Worm (Caenorhabditis elegans) whole organism, young adult: ENCODE measurements around the gene picc-1.

Experiments used
- C06A6.2 ChIP-seq: fragments of 200-800 bp; sonication (Bioruptor generic); conservative IDR thresholded peaks from 2 replicates; pipeline ENCODE4 v1.3.6; 2022; ENCODE audit warnings: missing genetic modification characterization, missing compliant biosample characterization
- C17E4.6 ChIP-seq: fragments of 200-800 bp; sonication (Bioruptor generic); IDR thresholded peaks from 2 replicates; pipeline ENCODE4 v1.3.6; 2022; ENCODE audit warnings: missing genetic modification reagents, missing genetic modification characterization, missing compliant biosample characterization
- F22D6.2 ChIP-seq: sonication (generic microtip); optimal IDR thresholded peaks from 2 replicates; lab custom pipeline; 2016; ENCODE audit warnings: mild to moderate bottlenecking, missing genetic modification characterization, missing compliant biosample characterization
- F49E8.2 ChIP-seq: sonication (generic microtip); optimal IDR thresholded peaks from 3 replicates; lab custom pipeline; 2017; ENCODE audit warnings: missing genetic modification characterization, mild to moderate bottlenecking, missing compliant biosample characterization, antibody characterized with exemption, moderate library complexity; ENCODE audit not compliant: insufficient read depth
- F52B5.7 ChIP-seq: sonication (generic microtip); optimal IDR thresholded peaks from 2 replicates; lab custom pipeline; 2016; ENCODE audit warnings: mild to moderate bottlenecking, missing genetic modification characterization, missing compliant biosample characterization
- T26A5.8 ChIP-seq: sonication (generic microtip); optimal IDR thresholded peaks from 2 replicates; lab custom pipeline; 2016; ENCODE audit warnings: missing genetic modification characterization, missing compliant biosample characterization
- Y53F4B.3 ChIP-seq: fragments of 200-800 bp; sonication (Bioruptor generic); IDR thresholded peaks from 2 replicates; pipeline ENCODE4 v1.3.6; 2022; ENCODE audit warnings: missing genetic modification reagents, missing genetic modification characterization, missing compliant biosample characterization
- Y53G8AR.9 ChIP-seq: fragments of 200-800 bp; sonication (Bioruptor generic); conservative IDR thresholded peaks from 2 replicates; pipeline ENCODE4 v1.3.6; 2022; ENCODE audit warnings: missing genetic modification reagents, missing genetic modification characterization, missing compliant biosample characterization
- aptf-2 ChIP-seq: fragments of 200-800 bp; sonication (Bioruptor generic); conservative IDR thresholded peaks from 2 replicates; pipeline ENCODE4 v1.3.6; 2022; ENCODE audit warnings: missing genetic modification reagents, missing genetic modification characterization, missing compliant biosample characterization
- aptf-3 ChIP-seq: fragments of 200-800 bp; sonication (Bioruptor generic); IDR thresholded peaks from 2 replicates; pipeline ENCODE4 v1.3.6; 2022; ENCODE audit warnings: missing genetic modification characterization, missing compliant biosample characterization
- attf-3 ChIP-seq: fragments of 200-800 bp; sonication (Bioruptor generic); conservative IDR thresholded peaks from 2 replicates; pipeline ENCODE4 v1.3.6; 2022; ENCODE audit warnings: missing genetic modification reagents, missing genetic modification characterization, missing compliant biosample characterization
- ceh-100 ChIP-seq: fragments of 200-800 bp; sonication (Bioruptor generic); IDR thresholded peaks from 2 replicates; pipeline ENCODE4 v1.3.6; 2022; ENCODE audit warnings: missing genetic modification reagents, missing genetic modification characterization, missing compliant biosample characterization
- ceh-27 ChIP-seq: fragments of 200-800 bp; sonication (Bioruptor generic); optimal IDR thresholded peaks from 2 replicates; lab custom pipeline; 2018; ENCODE audit warnings: mild to moderate bottlenecking, missing genetic modification characterization, moderate library complexity, missing compliant biosample characterization
- ceh-79 ChIP-seq: sonication (generic microtip); optimal IDR thresholded peaks from 2 replicates; lab custom pipeline; 2017; ENCODE audit warnings: mild to moderate bottlenecking, missing genetic modification characterization, missing compliant biosample characterization
- chd-7 ChIP-seq: sonication (generic microtip); optimal IDR thresholded peaks from 2 replicates; lab custom pipeline; 2016; ENCODE audit warnings: mild to moderate bottlenecking, missing genetic modification characterization, moderate library complexity, missing compliant biosample characterization
- efl-1 ChIP-seq: fragments of 150-350 bp; optimal IDR thresholded peaks from 2 replicates; lab custom pipeline; 2014; ENCODE audit warnings: missing biosample characterization, missing genetic modification reagents, missing genetic modification characterization
- egl-18 ChIP-seq: fragments of 200-800 bp; sonication (Bioruptor generic); IDR thresholded peaks from 2 replicates; pipeline ENCODE4 v1.3.6; 2022; ENCODE audit warnings: missing genetic modification reagents, missing genetic modification characterization, missing compliant biosample characterization
- egrh-3 ChIP-seq: fragments of 200-800 bp; sonication (Bioruptor generic); IDR thresholded peaks from 2 replicates; pipeline ENCODE4 v1.3.6; 2022; ENCODE audit warnings: missing genetic modification reagents, missing genetic modification characterization, missing compliant biosample characterization
- gei-17 ChIP-seq: fragments of 200-800 bp; sonication (Bioruptor generic); optimal IDR thresholded peaks from 2 replicates; lab custom pipeline; 2018; ENCODE audit warnings: mild to moderate bottlenecking, missing genetic modification characterization, missing compliant biosample characterization
- hlh-12 ChIP-seq: sonication (generic microtip); optimal IDR thresholded peaks from 2 replicates; lab custom pipeline; 2016; ENCODE audit warnings: missing genetic modification characterization, missing compliant biosample characterization
- hlh-26 ChIP-seq: fragments of 200-800 bp; sonication (Bioruptor generic); conservative IDR thresholded peaks from 2 replicates; pipeline ENCODE4 v1.3.6; 2022; ENCODE audit warnings: missing genetic modification reagents, missing genetic modification characterization, missing compliant biosample characterization
- hmg-1.2 ChIP-seq: fragments of 200-800 bp; sonication (Bioruptor generic); IDR thresholded peaks from 2 replicates; pipeline ENCODE4 v1.3.6; 2022; ENCODE audit warnings: missing genetic modification reagents, missing genetic modification characterization, missing compliant biosample characterization
- hsf-1 ChIP-seq: fragments of 200-800 bp; sonication (Bioruptor generic); IDR thresholded peaks from 2 replicates; pipeline ENCODE4 v1.3.6; 2022; ENCODE audit warnings: missing genetic modification reagents, missing genetic modification characterization, missing compliant biosample characterization
- lin-26 ChIP-seq: fragments of 200-800 bp; sonication (Bioruptor generic); IDR thresholded peaks from 2 replicates; pipeline ENCODE4 v1.3.6; 2022; ENCODE audit warnings: missing genetic modification reagents, missing genetic modification characterization, missing compliant biosample characterization
- lsl-1 ChIP-seq: fragments of 200-800 bp; sonication (Bioruptor generic); optimal IDR thresholded peaks from 2 replicates; lab custom pipeline; 2018; ENCODE audit warnings: mild to moderate bottlenecking, missing genetic modification characterization, moderate library complexity, missing compliant biosample characterization
- lsy-27 ChIP-seq: sonication (generic microtip); optimal IDR thresholded peaks from 2 replicates; lab custom pipeline; 2017; ENCODE audit warnings: missing genetic modification characterization, mild to moderate bottlenecking, missing compliant biosample characterization, antibody characterized with exemption, missing genotype, borderline replicate concordance; ENCODE audit not compliant: insufficient read depth
- madf-6 ChIP-seq: fragments of 200-800 bp; sonication (Bioruptor generic); IDR thresholded peaks from 2 replicates; pipeline ENCODE4 v1.3.6; 2022; ENCODE audit warnings: missing genetic modification reagents, missing genetic modification characterization, missing compliant biosample characterization
- pha-4 ChIP-seq: fragments of 150-350 bp; sonication (generic microtip); optimal IDR thresholded peaks from 2 replicates; lab custom pipeline; 2014; ENCODE audit warnings: missing biosample characterization, missing genetic modification reagents, missing genetic modification characterization
- rec-8 ChIP-seq, 2 experiments: sonication (generic microtip); optimal IDR thresholded peaks; 2 replicates each; lab custom pipeline; 2016; ENCODE audit warnings: mild to moderate bottlenecking in 2 of 2, missing genetic modification characterization in 2 of 2, missing genetic modification reagents in 2 of 2, missing genotype in 2 of 2, missing biosample characterization in 1 of 2, missing compliant biosample characterization in 1 of 2, moderate library complexity in 1 of 2
- sdz-38 ChIP-seq: sonication (generic microtip); optimal IDR thresholded peaks from 2 replicates; lab custom pipeline; 2016; ENCODE audit warnings: missing genotype, missing genetic modification characterization, missing compliant biosample characterization
- somi-1 ChIP-seq: fragments of 200-800 bp; sonication (Bioruptor generic); optimal IDR thresholded peaks from 2 replicates; lab custom pipeline; 2018; ENCODE audit warnings: mild to moderate bottlenecking, missing genetic modification characterization, missing compliant biosample characterization
- tbx-9 ChIP-seq: sonication (generic microtip); optimal IDR thresholded peaks from 2 replicates; lab custom pipeline; 2016; ENCODE audit warnings: borderline replicate concordance, missing genetic modification characterization, inconsistent platforms, missing compliant biosample characterization
- unc-130 ChIP-seq: sonication (generic microtip); optimal IDR thresholded peaks from 2 replicates; lab custom pipeline; 2016; ENCODE audit warnings: missing genetic modification reagents, missing genetic modification characterization, missing compliant biosample characterization
- zfh-2 ChIP-seq: fragments of 200-800 bp; sonication (Bioruptor generic); conservative IDR thresholded peaks from 2 replicates; pipeline ENCODE4 v1.3.6; 2022; ENCODE audit warnings: missing genetic modification reagents, missing genetic modification characterization, missing compliant biosample characterization
- ztf-28 ChIP-seq: fragments of 200-800 bp; sonication (Bioruptor generic); IDR thresholded peaks from 2 replicates; pipeline ENCODE4 v1.3.6; 2022; ENCODE audit warnings: missing genetic modification reagents, missing genetic modification characterization, missing compliant biosample characterization

Gene picc-1

DNA sequence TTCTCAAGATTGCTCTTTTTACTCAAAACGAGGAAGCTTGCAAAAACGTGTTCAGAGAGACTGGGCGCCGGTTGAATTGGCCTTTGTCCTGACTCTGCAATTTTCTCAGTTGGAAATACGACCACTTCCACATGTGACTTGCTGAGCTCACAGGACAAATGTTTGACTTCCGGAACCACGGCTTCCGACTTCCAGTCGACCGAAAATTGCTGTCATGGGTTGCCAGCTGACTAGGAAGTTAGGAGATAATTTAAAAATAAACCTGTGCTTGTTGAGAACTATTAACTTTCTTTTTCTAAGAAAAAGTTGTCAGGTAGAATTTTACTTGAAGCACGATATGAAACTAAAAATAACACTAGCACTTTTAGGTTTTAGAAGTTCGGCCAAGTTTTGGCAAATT lies 12.8 kb downstream of the picc-1 start:
- TF ChIP-seq F22D6.2 (tag; lab: Kevin White, UChicago) (no peak), lin-26 (GFP tag; lab: Robert Waterston, UW) (no peak), T26A5.8 (tag; lab: Kevin White, UChicago) (no peak), hlh-12 (tag; lab: Kevin White, UChicago) (no peak)

DNA sequence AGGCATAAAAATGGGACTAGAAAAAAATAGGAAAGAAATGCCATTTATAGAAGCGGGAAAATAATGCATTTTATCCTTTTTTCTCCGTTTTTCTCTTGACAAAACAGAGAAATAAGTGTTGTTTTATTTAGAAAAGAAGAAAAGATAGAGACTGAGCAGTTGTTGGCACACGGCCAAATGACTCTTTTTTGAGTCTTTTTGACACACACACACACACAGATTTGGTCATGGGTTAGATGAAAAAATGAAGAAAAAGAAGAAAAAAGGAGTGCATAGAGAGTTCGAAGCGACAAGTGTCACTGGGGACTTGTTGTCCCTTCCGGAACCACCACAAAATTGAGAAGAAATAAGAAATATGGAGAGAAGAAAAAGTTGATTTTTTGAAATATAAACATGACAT lies 14.7 kb downstream of the picc-1 start:
- TF ChIP-seq pha-4 = no peak

DNA sequence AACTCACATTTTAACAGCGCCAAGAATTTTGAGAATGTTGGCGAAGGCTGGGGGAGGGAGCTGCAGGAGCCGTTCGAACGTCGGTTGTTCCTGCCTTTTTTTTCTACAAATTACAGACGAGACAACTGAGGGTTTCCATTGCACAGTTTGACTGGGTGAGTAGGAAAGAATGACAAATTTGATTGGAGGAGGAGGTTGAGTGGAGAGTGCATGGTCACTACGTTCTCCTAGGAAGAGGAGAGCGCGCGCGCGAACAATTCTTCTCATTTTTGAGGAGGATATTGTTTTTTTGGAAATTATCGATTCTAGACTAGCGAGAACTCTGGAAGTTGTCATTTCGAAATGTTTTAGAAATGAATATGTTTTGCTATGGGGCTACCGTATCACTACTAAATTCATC lies 15.9 kb downstream of the picc-1 start, which contains the start of gene dhs-17:
TSS of gene dhs-17 (minus strand) at position 101 of the 400 bp plus-strand sequence.
- TF ChIP-seq aptf-2 (GFP tag; lab: Robert Waterston, UW) (peak; percentile 79; the same call in 1 of the 2 replicates), Y53G8AR.9 (GFP tag; lab: Robert Waterston, UW) (no peak), madf-6 (peak; percentile 45; the same call in 1 of the 2 replicates), C06A6.2 (GFP tag; lab: Robert Waterston, UW) (no peak)

DNA sequence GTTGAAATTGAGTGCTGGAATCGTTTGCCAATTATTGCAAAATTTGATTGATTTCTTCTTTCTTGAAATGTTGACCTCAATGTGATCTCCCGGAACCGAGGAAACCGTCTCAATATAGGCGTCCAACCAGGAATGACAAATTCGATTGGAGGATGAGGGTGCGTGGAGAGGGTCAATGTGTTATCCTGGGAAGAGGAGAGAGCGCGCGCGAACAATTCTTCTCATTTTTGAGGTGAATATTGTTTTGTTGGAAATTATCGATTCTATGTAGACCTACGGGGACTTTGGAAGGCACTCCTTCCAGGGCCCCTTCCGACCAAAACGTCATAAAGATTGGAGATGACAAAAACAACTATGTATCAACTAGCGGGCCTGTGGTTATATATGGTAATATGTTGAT lies 17.8 kb downstream of the picc-1 start:
- no peak for TF ChIP-seq ceh-100 (GFP tag; lab: Robert Waterston, UW)
- TF ChIP-seq lsy-27 (tag; lab: Kevin White, UChicago) = no peak
- TF ChIP-seq aptf-3 (GFP tag; lab: Robert Waterston, UW) = peak; percentile 69; the same call in 1 of the 2 replicates
- TF ChIP-seq hsf-1 (GFP tag; lab: Robert Waterston, UW) = no peak
- TF ChIP-seq efl-1 = peak; percentile 42
- TF ChIP-seq madf-6 = peak; percentile 66; the same call in 1 of the 2 replicates
- TF ChIP-seq aptf-2 (GFP tag; lab: Robert Waterston, UW) = peak; percentile 95
- no peak for TF ChIP-seq unc-130
- TF ChIP-seq egl-18 = no peak
- TF ChIP-seq ceh-27 = no peak

DNA sequence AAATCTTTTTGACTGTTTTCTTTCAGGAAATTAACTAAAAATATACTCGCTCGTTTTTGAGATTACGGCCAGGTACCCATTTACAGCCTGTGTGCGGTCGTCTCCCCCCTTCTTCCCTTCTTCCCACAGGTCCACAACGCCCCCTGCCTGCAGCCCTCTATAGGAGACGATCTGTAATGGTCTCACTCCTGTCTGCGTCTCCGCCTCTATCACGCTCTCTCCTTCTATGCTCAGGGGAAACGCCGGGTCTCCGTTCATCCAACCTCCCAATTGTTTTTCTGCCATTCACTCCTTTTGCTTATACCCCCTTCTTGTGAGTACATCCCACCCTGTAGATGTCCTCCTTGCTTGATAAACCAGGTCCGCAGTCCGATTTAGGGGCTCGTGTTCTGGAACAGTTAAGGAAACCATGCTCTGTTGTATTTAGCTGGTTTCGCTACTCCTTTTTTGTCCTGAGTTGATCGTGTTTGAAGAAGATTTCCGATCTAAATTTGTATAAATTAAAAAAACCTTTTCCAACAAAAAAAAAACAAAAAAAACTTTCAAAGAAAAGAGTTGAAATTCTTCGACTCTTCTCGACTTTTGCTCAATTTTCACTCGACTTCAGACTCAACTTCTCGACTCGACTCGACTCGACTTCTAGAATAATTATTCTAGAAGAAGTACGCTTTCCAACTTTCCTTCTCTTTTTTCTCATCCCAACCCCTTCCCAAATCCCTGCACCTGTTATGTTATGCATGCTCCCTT lies 19.8 kb downstream of the picc-1 start, which contains the start of gene F29G9.1:
TSS of gene F29G9.1 (plus strand) at position 697 of the 747 bp plus-strand sequence.
- peak; percentile 74 for TF ChIP-seq hmg-1.2 (GFP tag; lab: Robert Waterston, UW)
- TF ChIP-seq aptf-3 (GFP tag; lab: Robert Waterston, UW) = 0 out of 2 replicates have a peak, but pooled peaks have one; percentile 25
- 0 out of 2 replicates have a peak, but pooled peaks have one; percentile 20 for TF ChIP-seq lin-26 (GFP tag; lab: Robert Waterston, UW)
- TF ChIP-seq zfh-2 (GFP tag; lab: Robert Waterston, UW) = 0 out of 2 replicates have a peak, but pooled peaks have one; percentile 28
- peak; percentile 97 for TF ChIP-seq aptf-2 (GFP tag; lab: Robert Waterston, UW)
- TF ChIP-seq, all 124 proteins: peak for 5; not testable (repeated sequence) for 119

DNA sequence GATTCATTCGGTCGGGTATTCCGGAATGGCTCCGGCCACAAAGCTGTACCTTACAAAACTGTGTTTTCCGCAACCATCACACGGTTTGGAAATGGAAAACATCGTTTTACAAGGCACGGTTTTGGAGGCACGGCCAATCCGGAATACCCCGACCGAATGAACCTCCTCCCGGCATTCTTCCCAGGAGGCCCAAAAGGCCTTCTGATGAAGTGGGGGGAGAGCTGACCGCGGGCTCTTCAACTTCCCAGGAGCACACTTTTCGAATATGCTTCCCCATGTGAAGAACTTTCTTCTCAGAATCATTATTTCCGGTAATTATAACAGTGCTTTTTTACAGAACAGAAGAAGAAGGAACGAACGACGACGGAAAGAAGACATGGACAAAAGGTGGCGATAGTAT lies 21.1 kb downstream of the picc-1 start:
- peak; percentile 82 for TF ChIP-seq aptf-2 (GFP tag; lab: Robert Waterston, UW)
- peak; percentile 52; the same call in 1 of the 2 replicates for TF ChIP-seq aptf-3 (GFP tag; lab: Robert Waterston, UW)

DNA sequence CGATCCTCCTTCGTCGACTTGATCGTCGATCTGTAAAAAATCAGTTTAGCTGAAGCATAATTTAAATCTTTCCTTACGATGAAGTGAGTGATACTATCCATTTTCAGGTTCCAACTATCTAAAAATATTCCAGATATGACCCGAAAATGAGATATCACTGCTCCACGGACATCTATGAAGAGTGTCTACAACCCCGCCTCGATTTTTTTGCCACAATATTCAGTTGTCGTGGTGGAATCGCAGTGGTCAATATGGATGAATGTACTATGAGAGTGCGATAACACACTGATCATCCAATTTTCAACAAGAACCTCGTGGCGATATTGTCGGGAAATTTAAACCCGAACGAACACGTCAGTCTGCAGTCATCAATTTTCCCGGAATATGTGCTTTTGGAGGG lies 22.6 kb downstream of the picc-1 start, which contains the start of gene R01B10.2:
TSS of gene R01B10.2 (minus strand) at position 101 of the 400 bp plus-strand sequence.
- no peak for TF ChIP-seq rec-8 (tag; optimal IDR thresholded peaks at IDR 0.05; lab: Kevin White, UChicago)
- TF ChIP-seq T26A5.8 (tag; lab: Kevin White, UChicago) = no peak
- TF ChIP-seq egrh-3 (GFP tag; lab: Robert Waterston, UW) = no peak
- no peak for TF ChIP-seq chd-7 (tag; lab: Kevin White, UChicago)
- TF ChIP-seq ceh-79 = no peak
- TF ChIP-seq somi-1 (GFP tag; lab: Kevin White, UChicago) = no peak
- TF ChIP-seq F49E8.2 (tag; lab: Kevin White, UChicago) = no peak
- TF ChIP-seq gei-17 = no peak
- no peak for TF ChIP-seq sdz-38
- no peak for TF ChIP-seq C17E4.6 (GFP tag; lab: Robert Waterston, UW)
- TF ChIP-seq F52B5.7 (tag; lab: Kevin White, UChicago) = no peak
- TF ChIP-seq ztf-28 (GFP tag; lab: Robert Waterston, UW) = no peak
- no peak for TF ChIP-seq attf-3 (GFP tag; lab: Robert Waterston, UW)
- no peak for TF ChIP-seq hlh-26 (GFP tag; lab: Robert Waterston, UW)
- no peak for TF ChIP-seq lsl-1
- no peak for TF ChIP-seq tbx-9 (tag; lab: Kevin White, UChicago)
- TF ChIP-seq Y53F4B.3 (GFP tag; lab: Robert Waterston, UW) = no peak
- no peak for TF ChIP-seq ceh-100 (GFP tag; lab: Robert Waterston, UW)
